Worm (Caenorhabditis elegans) whole organism, early embryonic: ENCODE data around the gene F53F4.18.

Source experiments
- B0310.2 ChIP-seq: sonication (generic microtip); optimal IDR thresholded peaks from 2 replicates; lab custom pipeline; 2016; ENCODE audit warnings: mild to moderate bottlenecking, missing genetic modification characterization, missing compliant biosample characterization
- F13C5.2 ChIP-seq: sonication (generic microtip); optimal IDR thresholded peaks from 2 replicates; lab custom pipeline; 2017; ENCODE audit warnings: mild to moderate bottlenecking, missing genetic modification characterization, inconsistent platforms, missing compliant biosample characterization
- aly-1 ChIP-seq: sonication (generic microtip); optimal IDR thresholded peaks from 2 replicates; lab custom pipeline; 2016; ENCODE audit warnings: missing genetic modification characterization, missing compliant biosample characterization
- ama-1 ChIP-seq: fragments of 150-350 bp; optimal IDR thresholded peaks from 2 replicates; lab custom pipeline; 2014
- ceh-13 ChIP-seq: fragments of 200-800 bp; sonication (Bioruptor generic); optimal IDR thresholded peaks from 2 replicates; lab custom pipeline; 2018; ENCODE audit warnings: mild to moderate bottlenecking, missing genetic modification characterization, missing compliant biosample characterization
- ceh-36 ChIP-seq: sonication (generic microtip); optimal IDR thresholded peaks from 2 replicates; lab custom pipeline; 2016; ENCODE audit warnings: missing genetic modification characterization, inconsistent platforms, missing compliant biosample characterization
- ets-7 ChIP-seq: sonication (generic microtip); optimal IDR thresholded peaks from 2 replicates; lab custom pipeline; 2016; ENCODE audit warnings: missing genotype, missing genetic modification characterization, missing compliant biosample characterization
- flt-1 ChIP-seq: fragments of 200-800 bp; sonication (Bioruptor generic); IDR thresholded peaks from 2 replicates; pipeline ENCODE4 v1.3.6; 2022; ENCODE audit warnings: missing genetic modification characterization, missing compliant biosample characterization
- hmbx-1 ChIP-seq: sonication (generic microtip); optimal IDR thresholded peaks from 2 replicates; lab custom pipeline; 2016; ENCODE audit warnings: mild to moderate bottlenecking, missing genetic modification characterization, missing compliant biosample characterization
- hmg-4 ChIP-seq: fragments of 200-800 bp; sonication (Bioruptor generic); optimal IDR thresholded peaks from 2 replicates; lab custom pipeline; 2018; ENCODE audit warnings: mild to moderate bottlenecking, missing genetic modification characterization, missing compliant biosample characterization
- hnd-1 ChIP-seq: sonication (generic microtip); optimal IDR thresholded peaks from 2 replicates; lab custom pipeline; 2016; ENCODE audit warnings: missing genetic modification characterization, missing compliant biosample characterization
- pes-1 ChIP-seq: fragments of 200-800 bp; sonication (Bioruptor generic); IDR thresholded peaks from 2 replicates; pipeline ENCODE4 v1.3.6; 2022; ENCODE audit warnings: missing genetic modification reagents, missing genetic modification characterization, missing compliant biosample characterization
- scrt-1 ChIP-seq: fragments of 200-800 bp; sonication (Bioruptor generic); IDR thresholded peaks from 2 replicates; pipeline ENCODE4 v1.3.6; 2022; ENCODE audit warnings: missing genetic modification characterization, missing compliant biosample characterization
- sea-1 ChIP-seq: fragments of 200-800 bp; sonication (Bioruptor generic); conservative IDR thresholded peaks from 2 replicates; pipeline ENCODE4 v1.3.6; 2022; ENCODE audit warnings: missing genetic modification characterization, missing compliant biosample characterization
- tbx-11 ChIP-seq: fragments of 200-800 bp; sonication (Bioruptor generic); IDR thresholded peaks from 2 replicates; pipeline ENCODE4 v1.3.6; 2022; ENCODE audit warnings: missing genetic modification characterization, missing compliant biosample characterization
- tbx-37 ChIP-seq: fragments of 200-800 bp; sonication (Bioruptor generic); conservative IDR thresholded peaks from 2 replicates; pipeline ENCODE4 v1.3.6; 2022; ENCODE audit warnings: missing genetic modification reagents, missing genetic modification characterization, missing compliant biosample characterization
- tra-4 ChIP-seq: sonication (generic microtip); optimal IDR thresholded peaks from 2 replicates; lab custom pipeline; 2017; ENCODE audit warnings: missing genetic modification characterization, missing compliant biosample characterization

Gene F53F4.18

ce11 chrV:13578637-13579036, 11.3 kb upstream of the F53F4.18 start, which contains the start of gene C50B8.6:
Gene C50B8.6 (plus strand): TSS chrV:13578972.
- TF ChIP-seq sea-1 (GFP tag; lab: Robert Waterston, UW) (no peak), ama-1 (no peak), pes-1 (GFP tag; lab: Robert Waterston, UW) (no peak), hnd-1 (no peak), tbx-37 (GFP tag; lab: Robert Waterston, UW) (no peak), scrt-1 (GFP tag; lab: Robert Waterston, UW) (no peak), ceh-13 (no peak), ets-7 (tag; lab: Kevin White, UChicago) (no peak), aly-1 (tag; lab: Kevin White, UChicago) (no peak), flt-1 (GFP tag; lab: Robert Waterston, UW) (no peak), F13C5.2 (tag; lab: Kevin White, UChicago) (no peak), hmbx-1 (tag; lab: Kevin White, UChicago) (no peak), B0310.2 (tag; lab: Kevin White, UChicago) (no peak), tbx-11 (no peak), tra-4 (tag; lab: Kevin White, UChicago) (no peak), hmg-4 (GFP tag; lab: Kevin White, UChicago) (no peak), ceh-36 (tag; lab: Kevin White, UChicago) (no peak)

ce11 chrV:13580696-13581095, 9.2 kb upstream of the F53F4.18 start, which contains the start of gene C50B8.5:
Gene C50B8.5 (plus strand): TSS chrV:13580968.
- TF ChIP-seq ceh-36 (tag; lab: Kevin White, UChicago) (no peak), flt-1 (GFP tag; lab: Robert Waterston, UW) (no peak), hmg-4 (GFP tag; lab: Kevin White, UChicago) (no peak), B0310.2 (tag; lab: Kevin White, UChicago) (no peak), sea-1 (GFP tag; lab: Robert Waterston, UW) (no peak), pes-1 (GFP tag; lab: Robert Waterston, UW) (no peak), ceh-13 (no peak)

- TF ChIP-seq hmg-4 (GFP tag; lab: Kevin White, UChicago), result no peak
- TF ChIP-seq F13C5.2 (tag; lab: Kevin White, UChicago), result no peak
- no peak for TF ChIP-seq B0310.2 (tag; lab: Kevin White, UChicago)
- TF ChIP-seq aly-1 (tag; lab: Kevin White, UChicago), result no peak
- TF ChIP-seq tra-4 (tag; lab: Kevin White, UChicago), result no peak
- TF ChIP-seq hnd-1, result no peak
- TF ChIP-seq ceh-36 (tag; lab: Kevin White, UChicago), result no peak
- no peak for TF ChIP-seq hmbx-1 (tag; lab: Kevin White, UChicago)
- TF ChIP-seq tbx-37 (GFP tag; lab: Robert Waterston, UW), result no peak
Measured at ce11 chrV:13584484-13584883, 5.4 kb upstream of the F53F4.18 start, which contains the start of gene F53F4.1. Gene F53F4.1 (plus strand): TSS chrV:13584784.

- no peak for TF ChIP-seq ceh-13
- no peak for TF ChIP-seq B0310.2 (tag; lab: Kevin White, UChicago)
- no peak for TF ChIP-seq flt-1 (GFP tag; lab: Robert Waterston, UW)
- no peak for TF ChIP-seq hmbx-1 (tag; lab: Kevin White, UChicago)
Measured at ce11 chrV:13587902-13588301, 2.0 kb upstream of the F53F4.18 start, which contains the start of gene F53F4.17. Gene F53F4.17 (plus strand): TSS chrV:13588202.

DNA sequence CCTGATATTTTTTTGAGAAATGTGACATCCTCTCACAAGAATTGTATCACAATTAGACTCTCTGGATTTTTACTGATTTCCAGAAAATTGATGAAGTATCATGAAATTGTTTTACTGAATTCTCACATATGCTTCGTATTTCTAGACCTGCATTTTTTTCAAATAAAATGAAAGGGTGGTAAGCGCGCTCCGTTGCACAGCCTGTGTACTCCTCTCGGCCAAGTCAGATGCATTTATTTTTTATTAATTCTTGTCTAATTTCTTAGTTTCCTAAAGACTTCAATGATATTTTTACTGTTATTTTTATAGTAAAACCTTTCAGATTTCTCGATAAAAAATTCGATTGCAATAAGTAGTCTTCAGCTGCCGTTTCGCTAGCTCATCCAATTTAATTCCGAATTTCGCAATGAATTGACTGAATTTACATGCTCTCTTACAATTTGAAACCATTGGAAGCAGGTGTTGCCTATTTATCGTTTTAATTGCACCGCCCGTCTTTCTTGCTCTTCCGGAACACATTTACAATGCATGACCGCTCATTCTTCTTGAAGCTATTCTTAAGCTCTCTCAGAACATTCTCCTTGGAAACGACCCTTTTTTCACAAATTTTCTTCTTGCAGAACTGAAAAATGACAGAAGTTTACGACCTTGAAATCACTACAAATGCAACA, 1.7 kb downstream of the F53F4.18 start, which contains the start of gene tbcb-1:
Gene tbcb-1, plus strand, starts transcription at position 621 of the 671 bp plus-strand sequence.
- TF ChIP-seq tra-4 (tag; lab: Kevin White, UChicago) (no peak), pes-1 (GFP tag; lab: Robert Waterston, UW) (no peak), hmg-4 (GFP tag; lab: Kevin White, UChicago) (no peak), tbx-37 (GFP tag; lab: Robert Waterston, UW) (no peak), flt-1 (GFP tag; lab: Robert Waterston, UW) (no peak), F13C5.2 (tag; lab: Kevin White, UChicago) (no peak), aly-1 (tag; lab: Kevin White, UChicago) (no peak), ceh-13 (no peak), hnd-1 (no peak), ceh-36 (tag; lab: Kevin White, UChicago) (no peak)

DNA sequence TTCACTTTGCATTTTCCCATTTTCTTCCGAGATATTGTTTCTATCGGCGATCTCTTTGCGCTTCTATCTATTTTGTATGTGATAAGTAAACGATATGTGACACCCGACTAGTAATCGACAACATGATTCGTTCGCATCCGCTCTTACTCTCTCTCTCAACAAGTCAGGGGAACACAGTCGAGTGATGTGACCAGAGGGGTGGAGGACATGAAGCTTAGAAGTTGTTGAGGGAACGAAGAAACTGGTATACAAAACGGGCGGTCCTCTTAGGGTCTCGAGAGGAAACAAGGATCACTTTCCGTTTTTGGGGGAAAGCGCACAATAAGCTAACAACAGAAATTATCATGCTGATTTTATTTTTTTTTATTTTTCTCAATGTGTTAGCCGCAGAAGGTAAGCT, 3.2 kb downstream of the F53F4.18 start, which contains the start of gene F53F4.4:
Gene F53F4.4, plus strand, starts transcription at position 301 of the 400 bp plus-strand sequence.
- TF ChIP-seq ceh-36 (tag; lab: Kevin White, UChicago) (no peak), flt-1 (GFP tag; lab: Robert Waterston, UW) (no peak), ets-7 (tag; lab: Kevin White, UChicago) (no peak), tbx-11 (no peak), tra-4 (tag; lab: Kevin White, UChicago) (no peak), hmbx-1 (tag; lab: Kevin White, UChicago) (no peak), pes-1 (GFP tag; lab: Robert Waterston, UW) (no peak), hmg-4 (GFP tag; lab: Kevin White, UChicago) (no peak)

- TF ChIP-seq F13C5.2 (tag; lab: Kevin White, UChicago) (no peak), ama-1 (no peak), ceh-13 (no peak), hmbx-1 (tag; lab: Kevin White, UChicago) (no peak), tbx-11 (no peak), tbx-37 (GFP tag; lab: Robert Waterston, UW) (no peak), sea-1 (GFP tag; lab: Robert Waterston, UW) (no peak)
Measured at ce11 chrV:13598370-13598769, 8.4 kb downstream of the F53F4.18 start.
